Worm (Caenorhabditis elegans) whole organism, late embryonic: ENCODE results near the gene str-35.

Source experiments
- C38D4.7 ChIP-seq: fragments of 200-800 bp; sonication (Bioruptor generic); optimal IDR thresholded peaks from 2 replicates; lab custom pipeline; 2018; ENCODE audit warnings: mild to moderate bottlenecking, missing genetic modification characterization, moderate library complexity, missing compliant biosample characterization
- F13H6.1 ChIP-seq: sonication (generic microtip); optimal IDR thresholded peaks from 2 replicates; lab custom pipeline; 2016; ENCODE audit warnings: missing genetic modification characterization, missing compliant biosample characterization
- K09A11.1 ChIP-seq: sonication (generic microtip); optimal IDR thresholded peaks from 2 replicates; lab custom pipeline; 2017; ENCODE audit warnings: antibody characterized with exemption, mild to moderate bottlenecking, missing genetic modification characterization, missing compliant biosample characterization; ENCODE audit not compliant: insufficient read depth
- T23F11.4 ChIP-seq: fragments of 200-800 bp; sonication (Bioruptor generic); optimal IDR thresholded peaks from 2 replicates; lab custom pipeline; 2018; ENCODE audit warnings: mild to moderate bottlenecking, missing genetic modification characterization, missing compliant biosample characterization
- Y22D7AL.16 ChIP-seq: sonication (generic microtip); optimal IDR thresholded peaks from 2 replicates; lab custom pipeline; 2016; ENCODE audit warnings: missing genetic modification characterization, missing compliant biosample characterization
- ahr-1 ChIP-seq: sonication (generic microtip); optimal IDR thresholded peaks from 2 replicates; lab custom pipeline; 2016; ENCODE audit warnings: missing genetic modification characterization, missing compliant biosample characterization
- ceh-14 ChIP-seq: sonication (generic microtip); optimal IDR thresholded peaks from 2 replicates; lab custom pipeline; 2016; ENCODE audit warnings: missing genotype, missing genetic modification characterization, missing compliant biosample characterization
- ceh-31 ChIP-seq: sonication (generic microtip); optimal IDR thresholded peaks from 2 replicates; lab custom pipeline; 2016; ENCODE audit warnings: missing genetic modification characterization, missing compliant biosample characterization
- ceh-34 ChIP-seq: sonication (generic microtip); optimal IDR thresholded peaks from 2 replicates; lab custom pipeline; 2016; ENCODE audit warnings: mild to moderate bottlenecking, missing genetic modification characterization, missing compliant biosample characterization
- ceh-48 ChIP-seq: sonication (generic microtip); optimal IDR thresholded peaks from 2 replicates; lab custom pipeline; 2016; ENCODE audit warnings: missing genetic modification characterization, inconsistent platforms, missing compliant biosample characterization
- ceh-6 ChIP-seq: fragments of 200-800 bp; sonication (Bioruptor generic); optimal IDR thresholded peaks from 2 replicates; lab custom pipeline; 2018; ENCODE audit warnings: mild to moderate bottlenecking, missing genetic modification characterization, missing compliant biosample characterization
- ceh-9 ChIP-seq: sonication (generic microtip); optimal IDR thresholded peaks from 2 replicates; lab custom pipeline; 2016; ENCODE audit warnings: mild to moderate bottlenecking, missing genetic modification characterization, inconsistent platforms, missing compliant biosample characterization
- che-1 ChIP-seq: sonication (generic microtip); optimal IDR thresholded peaks from 2 replicates; lab custom pipeline; 2016; ENCODE audit warnings: mild to moderate bottlenecking, missing genetic modification characterization, missing compliant biosample characterization
- dve-1 ChIP-seq: sonication (generic microtip); optimal IDR thresholded peaks from 2 replicates; lab custom pipeline; 2017; ENCODE audit warnings: antibody characterized with exemption, mild to moderate bottlenecking, missing genetic modification characterization, missing compliant biosample characterization
- elt-4 ChIP-seq: sonication (generic microtip); optimal IDR thresholded peaks from 2 replicates; lab custom pipeline; 2016; ENCODE audit warnings: missing genetic modification characterization, missing compliant biosample characterization
- fax-1 ChIP-seq: sonication (generic microtip); optimal IDR thresholded peaks from 2 replicates; lab custom pipeline; 2016; ENCODE audit warnings: missing genotype, missing genetic modification characterization, missing compliant biosample characterization
- fkh-10 ChIP-seq: fragments of 150-350 bp; optimal IDR thresholded peaks from 2 replicates; lab custom pipeline; 2014; ENCODE audit warnings: missing biosample characterization, missing genetic modification reagents, missing genetic modification characterization
- fkh-6 ChIP-seq: sonication (generic microtip); optimal IDR thresholded peaks from 2 replicates; lab custom pipeline; 2016; ENCODE audit warnings: missing genetic modification characterization, missing compliant biosample characterization
- hlh-6 ChIP-seq: sonication (generic microtip); optimal IDR thresholded peaks from 2 replicates; lab custom pipeline; 2016; ENCODE audit warnings: missing genotype, missing genetic modification characterization, missing compliant biosample characterization
- lim-6 ChIP-seq: sonication (generic microtip); optimal IDR thresholded peaks from 2 replicates; lab custom pipeline; 2016; ENCODE audit warnings: missing genetic modification characterization, missing compliant biosample characterization
- lin-11 ChIP-seq: fragments of 200-800 bp; sonication (Bioruptor generic); optimal IDR thresholded peaks from 2 replicates; lab custom pipeline; 2018; ENCODE audit warnings: mild to moderate bottlenecking, missing genetic modification characterization, missing compliant biosample characterization
- madf-2 ChIP-seq: sonication (generic microtip); optimal IDR thresholded peaks from 2 replicates; lab custom pipeline; 2017; ENCODE audit warnings: missing genetic modification characterization, missing compliant biosample characterization
- nfya-1 ChIP-seq: sonication (generic microtip); optimal IDR thresholded peaks from 2 replicates; lab custom pipeline; 2017; ENCODE audit warnings: missing genetic modification characterization, mild to moderate bottlenecking, missing compliant biosample characterization, antibody characterized with exemption, moderate library complexity
- nhr-11 ChIP-seq: fragments of 150-350 bp; optimal IDR thresholded peaks from 2 replicates; lab custom pipeline; 2014; ENCODE audit warnings: missing biosample characterization, missing genetic modification characterization
- odd-2 ChIP-seq: sonication (generic microtip); optimal IDR thresholded peaks from 2 replicates; lab custom pipeline; 2017; ENCODE audit warnings: antibody characterized with exemption, mild to moderate bottlenecking, missing genetic modification characterization, missing compliant biosample characterization
- pag-3 ChIP-seq: sonication (generic microtip); optimal IDR thresholded peaks from 2 replicates; lab custom pipeline; 2016; ENCODE audit warnings: missing compliant biosample characterization, missing genetic modification characterization, borderline replicate concordance
- pat-9 ChIP-seq: fragments of 200-800 bp; sonication (Bioruptor generic); optimal IDR thresholded peaks from 2 replicates; lab custom pipeline; 2018; ENCODE audit warnings: mild to moderate bottlenecking, missing genetic modification characterization, moderate library complexity, missing compliant biosample characterization
- pha-4 ChIP-seq: fragments of 150-350 bp; optimal IDR thresholded peaks from 2 replicates; lab custom pipeline; 2018; ENCODE audit warnings: missing biosample characterization, missing genetic modification reagents, missing genetic modification characterization
- pros-1 ChIP-seq: fragments of 150-350 bp; optimal IDR thresholded peaks from 2 replicates; lab custom pipeline; 2014; ENCODE audit warnings: missing biosample characterization, missing genetic modification reagents, missing genetic modification characterization
- ref-2 ChIP-seq: sonication (generic microtip); optimal IDR thresholded peaks from 2 replicates; lab custom pipeline; 2016; ENCODE audit warnings: missing genetic modification characterization, missing compliant biosample characterization
- rnt-1 ChIP-seq: sonication (generic microtip); optimal IDR thresholded peaks from 2 replicates; lab custom pipeline; 2016; ENCODE audit warnings: missing genetic modification characterization, missing compliant biosample characterization
- tbx-2 ChIP-seq: sonication (generic microtip); optimal IDR thresholded peaks from 2 replicates; lab custom pipeline; 2016; ENCODE audit warnings: missing genetic modification characterization, missing compliant biosample characterization
- ttx-3 ChIP-seq: sonication (generic microtip); optimal IDR thresholded peaks from 2 replicates; lab custom pipeline; 2016; ENCODE audit warnings: missing genetic modification reagents, missing genetic modification characterization, missing compliant biosample characterization
- unc-42 ChIP-seq: sonication (generic microtip); optimal IDR thresholded peaks from 2 replicates; lab custom pipeline; 2016; ENCODE audit warnings: missing genotype, missing genetic modification characterization, missing compliant biosample characterization
- unc-55 ChIP-seq: sonication (generic microtip); optimal IDR thresholded peaks from 2 replicates; lab custom pipeline; 2017; ENCODE audit warnings: missing biosample characterization, missing genetic modification reagents, missing genetic modification characterization
- unc-86 ChIP-seq: sonication (generic microtip); optimal IDR thresholded peaks from 2 replicates; lab custom pipeline; 2016; ENCODE audit warnings: missing genetic modification characterization, missing compliant biosample characterization
- zip-5 ChIP-seq: sonication (generic microtip); optimal IDR thresholded peaks from 2 replicates; lab custom pipeline; 2016; ENCODE audit warnings: missing genetic modification characterization, missing compliant biosample characterization

Gene str-35

DNA sequence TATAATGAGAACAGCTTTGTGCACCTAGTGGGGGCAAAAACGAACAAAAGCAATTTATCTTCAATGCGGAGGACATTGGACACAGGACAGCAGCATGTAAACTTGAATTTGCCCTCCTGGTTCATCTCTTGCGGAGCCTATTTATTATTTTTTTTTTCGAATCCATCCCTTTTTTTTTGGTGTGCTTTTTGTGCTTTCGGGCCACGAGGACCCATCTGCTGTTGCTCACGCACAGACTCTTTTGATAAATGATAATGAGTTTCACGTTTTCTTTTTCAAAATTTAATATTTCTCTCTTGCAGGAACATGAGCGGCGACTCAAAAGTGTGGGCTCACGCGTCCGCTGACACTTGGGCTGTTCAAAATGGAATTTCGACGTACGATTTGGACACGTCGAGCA is 22.5 kb downstream of the str-35 start, which contains the start of gene unc-62:
Gene unc-62, plus strand, starts transcription at position 301 of the 400 bp plus-strand sequence.
- TF ChIP-seq fkh-10 (no peak), tbx-2 (tag; lab: Kevin White, UChicago) (no peak), zip-5 (tag; lab: Kevin White, UChicago) (no peak), Y22D7AL.16 (tag; lab: Kevin White, UChicago) (no peak), elt-4 (tag; lab: Kevin White, UChicago) (no peak), ceh-6 (no peak), lim-6 (tag; lab: Kevin White, UChicago) (no peak), ttx-3 (no peak), madf-2 (tag; lab: Kevin White, UChicago) (no peak)
- TF ChIP-seq, all 69 proteins: peak for 0

DNA sequence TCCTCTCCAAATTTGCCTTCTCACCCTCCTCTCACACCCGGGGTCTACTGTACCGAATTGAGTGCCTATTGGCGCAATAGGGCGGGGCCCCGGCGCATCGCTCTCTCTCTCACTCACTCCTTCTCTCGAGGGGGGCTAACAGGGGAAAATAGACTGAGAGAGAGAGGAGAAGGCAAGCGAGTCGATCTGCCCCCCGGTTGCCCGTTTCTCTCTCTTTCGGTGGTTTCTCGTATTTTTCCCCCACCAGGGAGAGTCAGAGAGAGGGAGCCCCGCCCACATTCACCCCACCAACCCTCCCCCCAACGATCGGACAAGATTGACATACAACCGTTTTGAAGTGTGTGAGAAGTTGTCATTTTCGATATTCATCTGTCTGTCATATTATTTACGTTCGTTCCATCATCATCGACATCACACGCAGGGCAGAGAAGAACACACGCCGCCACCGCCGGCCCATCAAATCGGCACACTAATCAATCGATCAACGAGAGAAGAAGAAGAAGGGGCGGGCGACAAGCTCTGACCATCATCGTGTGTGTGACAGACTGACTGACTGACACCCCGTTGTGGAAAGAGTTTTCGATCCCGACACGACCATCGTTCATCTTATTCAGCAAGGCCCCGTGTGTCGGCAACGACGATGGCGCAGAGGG is 24.6 kb downstream of the str-35 start:
- TF ChIP-seq fax-1 (tag; lab: Kevin White, UChicago) = no peak
- no peak for TF ChIP-seq F13H6.1 (tag; lab: Kevin White, UChicago)
- TF ChIP-seq pha-4 (tag; lab: Kevin White, UChicago) = no peak
- TF ChIP-seq fkh-10 = no peak
- TF ChIP-seq odd-2 (tag; lab: Kevin White, UChicago) = no peak
- no peak for TF ChIP-seq rnt-1 (tag; lab: Kevin White, UChicago)
- TF ChIP-seq nfya-1 (tag; lab: Kevin White, UChicago) = peak; percentile 98
- no peak for TF ChIP-seq unc-86 (tag; lab: Kevin White, UChicago)
- TF ChIP-seq pat-9 (tag; lab: Kevin White, UChicago) = peak; percentile 29
- TF ChIP-seq T23F11.4 (GFP tag; lab: Kevin White, UChicago) = peak; percentile 54
- TF ChIP-seq C38D4.7 (GFP tag; lab: Kevin White, UChicago) = no peak
- TF ChIP-seq elt-4 (tag; lab: Kevin White, UChicago) = no peak
- TF ChIP-seq ceh-31 (tag; lab: Kevin White, UChicago) = peak; percentile 12
- TF ChIP-seq unc-55 (GFP tag; lab: Kevin White, UChicago) = peak; percentile 100
- TF ChIP-seq ceh-34 (tag; lab: Kevin White, UChicago) = no peak
- TF ChIP-seq pros-1 (tag; lab: Kevin White, UChicago) = no peak
- TF ChIP-seq ref-2 = peak; percentile 18
- no peak for TF ChIP-seq dve-1
- TF ChIP-seq ceh-6 = peak; percentile 1
- TF ChIP-seq ceh-48 (tag; lab: Kevin White, UChicago) = no peak
- no peak for TF ChIP-seq ceh-9 (tag; lab: Kevin White, UChicago)
- no peak for TF ChIP-seq ahr-1 (tag; lab: Kevin White, UChicago)
- no peak for TF ChIP-seq tbx-2 (tag; lab: Kevin White, UChicago)
- peak; percentile 25 for TF ChIP-seq lin-11 (tag; lab: Kevin White, UChicago)
- no peak for TF ChIP-seq fkh-6
- no peak for TF ChIP-seq pag-3 (tag; lab: Kevin White, UChicago)
- no peak for TF ChIP-seq nhr-11 (tag; lab: Kevin White, UChicago)
- TF ChIP-seq hlh-6 (tag; lab: Kevin White, UChicago) = no peak
- peak; percentile 14 for TF ChIP-seq madf-2 (tag; lab: Kevin White, UChicago)
- TF ChIP-seq K09A11.1 (tag; lab: Kevin White, UChicago) = no peak
- TF ChIP-seq Y22D7AL.16 (tag; lab: Kevin White, UChicago) = no peak
- no peak for TF ChIP-seq unc-42 (tag; lab: Kevin White, UChicago)

DNA sequence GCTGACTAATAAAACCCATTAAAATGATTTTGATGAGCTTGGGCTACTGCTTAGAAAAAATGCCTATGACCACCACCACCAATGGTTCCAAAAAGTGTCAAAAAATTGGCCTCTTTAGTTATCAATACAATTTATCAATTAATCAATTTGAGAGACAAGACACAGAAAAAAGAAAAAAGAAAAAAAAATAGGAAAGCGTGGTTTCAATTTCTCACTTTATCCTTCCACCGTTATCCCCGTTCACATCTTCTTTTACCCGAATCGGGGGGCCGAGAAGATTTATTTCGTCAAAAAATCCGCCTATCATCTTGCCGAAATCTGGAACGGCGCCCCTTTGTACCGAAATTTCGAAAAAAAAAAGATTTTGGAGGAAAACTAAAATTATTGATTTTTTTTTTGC is 26.1 kb downstream of the str-35 start:
- TF ChIP-seq ceh-14 (tag; lab: Kevin White, UChicago) = no peak
- TF ChIP-seq che-1 = no peak
- TF ChIP-seq, all 69 proteins: peak for 0
